Fruit fly (Drosophila melanogaster) whole organism, embryonic: ENCODE measurements around the gene CG42823.

Experiments
- Ada2b ChIP-seq: fragments of 200-800 bp; sonication (Bioruptor generic); IDR thresholded peaks from 2 replicates; pipeline ENCODE4 v1.3.6; 2022; ENCODE audit warnings: missing biosample characterization, missing genetic modification characterization
- Aef1 ChIP-seq: fragments of 200-800 bp; sonication (Bioruptor generic); IDR thresholded peaks from 3 replicates; pipeline ENCODE4 v1.3.6; 2022; ENCODE audit warnings: missing biosample characterization, missing genetic modification characterization
- Awh ChIP-seq: fragments of 200-800 bp; sonication (Bioruptor generic); IDR thresholded peaks from 2 replicates; pipeline ENCODE4, ENCODE4 v1.3.6; 2022; ENCODE audit warnings: missing biosample characterization, missing genetic modification characterization
- B-H1 ChIP-seq: fragments of 200-800 bp; sonication (Bioruptor generic); IDR thresholded peaks from 3 replicates; pipeline ENCODE4 v1.3.6; 2022; ENCODE audit warnings: missing biosample characterization, missing genetic modification characterization
- CG12299 ChIP-seq: fragments of 200-800 bp; sonication (Bioruptor generic); optimal IDR thresholded peaks from 2 replicates; lab custom pipeline; 2018; ENCODE audit warnings: missing biosample characterization, mild to moderate bottlenecking, missing genetic modification characterization
- CG12391 ChIP-seq: fragments of 200-800 bp; sonication (Bioruptor generic); optimal IDR thresholded peaks from 3 replicates; lab custom pipeline; 2018; ENCODE audit warnings: missing biosample characterization, mild to moderate bottlenecking, missing genetic modification characterization, moderate library complexity
- CG14860 ChIP-seq: fragments of 200-800 bp; sonication (Bioruptor generic); IDR thresholded peaks from 3 replicates; pipeline ENCODE4 v1.3.6; 2022; ENCODE audit warnings: missing biosample characterization, missing genetic modification characterization; ENCODE audit not compliant: partially characterized antibody
- CG15011 ChIP-seq: fragments of 200-800 bp; sonication (Bioruptor generic); optimal IDR thresholded peaks from 3 replicates; lab custom pipeline; 2018; ENCODE audit warnings: missing biosample characterization, mild to moderate bottlenecking, missing genetic modification characterization
- CG15479 ChIP-seq: fragments of 200-800 bp; sonication (Bioruptor generic); optimal IDR thresholded peaks from 3 replicates; lab custom pipeline; 2019; ENCODE audit warnings: missing biosample characterization, mild to moderate bottlenecking, missing genetic modification characterization, moderate library complexity
- CG17328 ChIP-seq: fragments of 200-800 bp; sonication (Bioruptor generic); IDR thresholded peaks from 2 replicates; pipeline ENCODE4 v1.3.6; 2022; ENCODE audit warnings: missing biosample characterization, missing genetic modification characterization
- CG17568 ChIP-seq: fragments of 200-800 bp; sonication (Bioruptor generic); optimal IDR thresholded peaks from 2 replicates; lab custom pipeline; 2018; ENCODE audit warnings: missing biosample characterization, mild to moderate bottlenecking, missing genetic modification characterization, moderate library complexity
- CG17829 ChIP-seq: fragments of 200-800 bp; optimal IDR thresholded peaks from 2 replicates; lab custom pipeline; 2019; ENCODE audit warnings: missing biosample characterization, mild to moderate bottlenecking, missing genetic modification characterization, moderate library complexity
- CG1792 ChIP-seq: fragments of 200-800 bp; sonication (Bioruptor generic); optimal IDR thresholded peaks from 2 replicates; lab custom pipeline; 2016; ENCODE audit warnings: missing biosample characterization, missing genetic modification characterization
- CG18476 ChIP-seq: fragments of 200-800 bp; sonication (Bioruptor generic); optimal IDR thresholded peaks from 2 replicates; lab custom pipeline; 2016; ENCODE audit warnings: missing biosample characterization, mild to moderate bottlenecking, missing genetic modification characterization
- CG2199 ChIP-seq: fragments of 200-800 bp; sonication (Bioruptor generic); IDR thresholded peaks from 3 replicates; pipeline ENCODE4 v1.3.6; 2022; ENCODE audit warnings: missing biosample characterization, missing genetic modification characterization
- CG2202 ChIP-seq: fragments of 200-800 bp; sonication (Bioruptor generic); optimal IDR thresholded peaks from 2 replicates; lab custom pipeline; 2018; ENCODE audit warnings: missing biosample characterization, mild to moderate bottlenecking, missing genetic modification characterization
- CG2875 ChIP-seq: fragments of 200-800 bp; sonication (Bioruptor generic); optimal IDR thresholded peaks from 2 replicates; lab custom pipeline; 2017; ENCODE audit warnings: missing biosample characterization, mild to moderate bottlenecking, missing genetic modification characterization, missing genetic modification reagents
- CG31224 ChIP-seq: fragments of 200-800 bp; sonication (Bioruptor generic); IDR thresholded peaks from 2 replicates; pipeline ENCODE4 v1.3.6; 2022; ENCODE audit warnings: missing biosample characterization, missing genetic modification characterization
- CG31365 ChIP-seq: fragments of 200-800 bp; sonication (Bioruptor generic); optimal IDR thresholded peaks from 2 replicates; lab custom pipeline; 2018; ENCODE audit warnings: missing biosample characterization, mild to moderate bottlenecking, missing genetic modification characterization
- CG3281 ChIP-seq: fragments of 200-800 bp; sonication (Bioruptor generic); optimal IDR thresholded peaks from 3 replicates; lab custom pipeline; 2017; ENCODE audit warnings: missing biosample characterization, mild to moderate bottlenecking, missing genetic modification characterization
- CG34422 ChIP-seq: fragments of 200-800 bp; sonication (Bioruptor generic); IDR thresholded peaks from 3 replicates; pipeline ENCODE4 v1.3.6; 2022; ENCODE audit warnings: missing biosample characterization, missing genetic modification characterization
- CG3995 ChIP-seq: fragments of 200-800 bp; sonication (Bioruptor generic); optimal IDR thresholded peaks from 3 replicates; lab custom pipeline; 2016; ENCODE audit warnings: missing biosample characterization, missing genetic modification characterization
- CG4328 ChIP-seq: fragments of 200-800 bp; sonication (Bioruptor generic); optimal IDR thresholded peaks from 3 replicates; lab custom pipeline; 2017; ENCODE audit warnings: missing biosample characterization, missing genetic modification reagents, missing genetic modification characterization
- CG6854 ChIP-seq: fragments of 200-800 bp; sonication (Bioruptor generic); optimal IDR thresholded peaks from 3 replicates; lab custom pipeline; 2017; ENCODE audit warnings: missing biosample characterization, mild to moderate bottlenecking, missing genetic modification characterization
- CG7786 ChIP-seq: fragments of 200-800 bp; sonication (Bioruptor generic); optimal IDR thresholded peaks from 2 replicates; lab custom pipeline; 2016; ENCODE audit warnings: missing biosample characterization, missing genetic modification characterization
- Dbx ChIP-seq: fragments of 200-800 bp; sonication (Bioruptor generic); IDR thresholded peaks from 3 replicates; pipeline ENCODE4 v1.3.6; 2022; ENCODE audit warnings: missing biosample characterization, missing genetic modification characterization
- Dp ChIP-seq: fragments of 200-800 bp; sonication (Bioruptor generic); optimal IDR thresholded peaks from 2 replicates; lab custom pipeline; 2018; ENCODE audit warnings: missing biosample characterization, mild to moderate bottlenecking, missing genetic modification characterization, moderate library complexity
- Drgx ChIP-seq: fragments of 200-800 bp; sonication (Bioruptor generic); IDR thresholded peaks from 2 replicates; pipeline ENCODE4 v1.3.6; 2022; ENCODE audit warnings: missing biosample characterization, missing genetic modification characterization
- E2f1 ChIP-seq: fragments of 200-800 bp; sonication (Bioruptor generic); IDR thresholded peaks from 2 replicates; pipeline ENCODE4 v1.3.6; 2022; ENCODE audit warnings: missing biosample characterization, missing genetic modification characterization
- HmgD ChIP-seq: fragments of 200-800 bp; sonication (Bioruptor generic); optimal IDR thresholded peaks from 3 replicates; lab custom pipeline; 2016; ENCODE audit warnings: missing biosample characterization, missing genetic modification characterization
- Jarid2 ChIP-seq: fragments of 200-800 bp; sonication (Bioruptor generic); optimal IDR thresholded peaks from 3 replicates; lab custom pipeline; 2017; ENCODE audit warnings: mild to moderate bottlenecking, missing biosample characterization, missing genetic modification reagents, missing genetic modification characterization
- Kr ChIP-seq: fragments of 200-800 bp; sonication (Bioruptor generic); optimal IDR thresholded peaks from 2 replicates; lab custom pipeline; 2017; ENCODE audit warnings: missing biosample characterization, mild to moderate bottlenecking, missing genetic modification characterization
- NC2α ChIP-seq: fragments of 200-800 bp; sonication (Bioruptor generic); optimal IDR thresholded peaks from 2 replicates; lab custom pipeline; 2016; ENCODE audit warnings: missing biosample characterization, missing genetic modification characterization
- NK7.1 ChIP-seq: fragments of 200-800 bp; sonication (Bioruptor generic); optimal IDR thresholded peaks from 3 replicates; lab custom pipeline; 2016; ENCODE audit warnings: missing biosample characterization, missing genetic modification characterization
- Opbp ChIP-seq: fragments of 200-800 bp; sonication (Bioruptor generic); IDR thresholded peaks from 3 replicates; pipeline ENCODE4 v1.3.6; 2022; ENCODE audit warnings: missing biosample characterization, missing genetic modification characterization; ENCODE audit not compliant: partially characterized antibody
- Rfx ChIP-seq: fragments of 200-800 bp; sonication (Bioruptor generic); IDR thresholded peaks from 2 replicates; pipeline ENCODE4 v1.3.6; 2022; ENCODE audit warnings: missing biosample characterization, missing genetic modification characterization
- bcd ChIP-seq: fragments of 200-800 bp; sonication (Bioruptor generic); optimal IDR thresholded peaks from 2 replicates; lab custom pipeline; 2017; ENCODE audit warnings: missing biosample characterization, mild to moderate bottlenecking, missing genetic modification characterization
- chn ChIP-seq: fragments of 200-800 bp; sonication (Bioruptor generic); optimal IDR thresholded peaks from 2 replicates; lab custom pipeline; 2016; ENCODE audit warnings: missing biosample characterization, missing genetic modification characterization
- crp ChIP-seq, 2 experiments: fragments of 200-800 bp; sonication (Bioruptor generic); optimal IDR thresholded peaks; 2 replicates in 1 of 2; 3 replicates in 1 of 2; lab custom pipeline; 2017; ENCODE audit warnings: missing biosample characterization in 2 of 2, missing genetic modification characterization in 2 of 2, mild to moderate bottlenecking in 1 of 2, moderate library complexity in 1 of 2
- dati ChIP-seq: fragments of 200-800 bp; sonication (Bioruptor generic); IDR thresholded peaks from 2 replicates; pipeline ENCODE4 v1.3.6; 2022; ENCODE audit warnings: missing biosample characterization, missing genetic modification characterization
- emc ChIP-seq: fragments of 200-800 bp; sonication (Bioruptor generic); optimal IDR thresholded peaks from 2 replicates; lab custom pipeline; 2016; ENCODE audit warnings: missing biosample characterization, missing genetic modification characterization
- fd96Cb ChIP-seq: fragments of 200-800 bp; sonication (Bioruptor generic); optimal IDR thresholded peaks from 2 replicates; lab custom pipeline; 2018; ENCODE audit warnings: missing biosample characterization, mild to moderate bottlenecking, missing genetic modification characterization, moderate library complexity
- grn ChIP-seq: fragments of 200-800 bp; sonication (Bioruptor generic); optimal IDR thresholded peaks from 3 replicates; lab custom pipeline; 2017; ENCODE audit warnings: missing biosample characterization, missing genetic modification characterization
- hkb ChIP-seq, 2 experiments: fragments of 200-800 bp in 1 of 2; fragments of >200 bp in 1 of 2; sonication (Bioruptor generic) in 1 of 2; IDR thresholded peaks in 1 of 2; optimal IDR thresholded peaks in 1 of 2; 2 replicates each; pipeline versions ENCODE4 v1.3.6 to Lab custom; 2017 to 2022; ENCODE audit warnings: missing biosample characterization in 1 of 2, missing genetic modification characterization in 1 of 2
- lbe ChIP-seq: fragments of 200-800 bp; sonication (Bioruptor generic); optimal IDR thresholded peaks from 2 replicates; lab custom pipeline; 2016; ENCODE audit warnings: missing biosample characterization, mild to moderate bottlenecking, missing genetic modification characterization
- prd ChIP-seq, 3 experiments: fragments of >200 bp in 2 of 3; fragments of 200-800 bp in 1 of 3; sonication (Bioruptor generic) in 1 of 3; optimal IDR thresholded peaks in 2 of 3; IDR thresholded peaks in 1 of 3; 2 replicates in 2 of 3; 3 replicates in 1 of 3; pipeline versions ENCODE4 v1.3.6 to Lab custom; 2017 to 2022; ENCODE audit warnings: missing biosample characterization in 1 of 3, missing genetic modification characterization in 1 of 3
- sens-2 ChIP-seq: fragments of 200-800 bp; sonication (Bioruptor generic); IDR thresholded peaks from 2 replicates; pipeline ENCODE4 v1.3.6; 2022; ENCODE audit warnings: missing biosample characterization, missing genetic modification characterization
- twi ChIP-seq: fragments of 200-800 bp; optimal IDR thresholded peaks from 2 replicates; lab custom pipeline; 2019; ENCODE audit warnings: missing biosample characterization, mild to moderate bottlenecking, missing genetic modification characterization, moderate library complexity
- zen ChIP-seq: fragments of 200-800 bp; sonication (Bioruptor generic); optimal IDR thresholded peaks from 3 replicates; lab custom pipeline; 2018; ENCODE audit warnings: missing biosample characterization, mild to moderate bottlenecking, missing genetic modification characterization, moderate library complexity

Gene CG42823

DNA sequence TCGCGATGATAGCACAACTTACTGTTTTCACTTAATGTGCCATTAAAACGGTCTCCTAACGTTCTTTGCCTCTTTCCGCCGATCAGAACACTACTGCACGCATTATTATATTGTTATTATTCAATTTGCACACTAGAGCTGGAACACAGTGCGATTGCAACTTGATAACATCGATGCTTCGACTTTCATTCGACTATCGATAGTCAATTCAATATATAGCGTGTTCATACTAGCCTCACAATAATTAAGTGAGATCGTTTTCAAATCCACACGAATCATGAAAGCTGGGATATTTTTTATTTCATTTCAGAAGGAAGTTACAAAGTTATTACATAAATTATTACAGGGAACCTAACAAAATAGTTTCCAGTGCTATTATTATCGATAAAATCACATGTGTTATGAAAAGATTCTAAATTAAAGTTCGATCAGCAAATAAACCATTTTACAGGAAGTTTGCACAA lies 3.6 kb downstream of the CG42823 start (continued):
- TF ChIP-seq hkb (optimal IDR thresholded peaks at IDR 0.05; lab: Kevin White, UChicago) (no peak), hkb (GFP tag; IDR thresholded peaks at IDR 0.05; lab: Robert Waterston, UW) (0 out of 2 replicates have a peak, but pooled peaks have one; percentile 36), prd (optimal IDR thresholded peaks at IDR 0.05; lab: Kevin White, UChicago) (no peak), prd (GFP tag; IDR thresholded peaks at IDR 0.05; lab: Robert Waterston, UW) (peak; percentile 59), chn (GFP tag; lab: Kevin White, UChicago) (peak; percentile 48), Opbp (GFP tag; lab: Robert Waterston, UW) (peak; percentile 86), CG17829 (peak; percentile 48), E2f1 (GFP tag; lab: Robert Waterston, UW) (0 out of 2 replicates have a peak, but pooled peaks have one; percentile 29), bcd (peak; percentile 47), CG31365 (tag; lab: Kevin White, UChicago) (no peak), CG34422 (GFP tag; lab: Robert Waterston, UW) (0 out of 3 replicates have a peak, but pooled peaks have one; percentile 32), CG6854 (GFP tag; lab: Kevin White, UChicago) (no peak), Rfx (peak; percentile 75), CG2202 (tag; lab: Kevin White, UChicago) (no peak), CG12299 (tag; lab: Kevin White, UChicago) (no peak), Ada2b (GFP tag; lab: Robert Waterston, UW) (peak; percentile 51; the same call in 1 of the 2 replicates), grn (GFP tag; lab: Kevin White, UChicago) (peak; percentile 76), CG15479 (GFP tag; lab: Kevin White, UChicago) (no peak), CG1792 (GFP tag; lab: Kevin White, UChicago) (no peak), Awh (GFP tag; lab: Robert Waterston, UW) (no peak), NC2α (no peak), CG18476 (GFP tag; lab: Kevin White, UChicago) (peak; percentile 23), crp (GFP tag; optimal IDR thresholded peaks at IDR 0.05; lab: Kevin White, UChicago) (peak in 1 of 2 experiments; percentile 12), CG2875 (GFP tag; lab: Kevin White, UChicago) (no peak), Drgx (GFP tag; lab: Robert Waterston, UW) (no peak), CG15011 (no peak), emc (GFP tag; lab: Kevin White, UChicago) (no peak), CG2199 (GFP tag; lab: Robert Waterston, UW) (0 out of 3 replicates have a peak, but pooled peaks have one; percentile 53), CG17328 (GFP tag; lab: Robert Waterston, UW) (0 out of 2 replicates have a peak, but pooled peaks have one; percentile 22), Dp (GFP tag; lab: Kevin White, UChicago) (peak; percentile 57), B-H1 (GFP tag; lab: Robert Waterston, UW) (peak; percentile 44), CG12391 (tag; lab: Kevin White, UChicago) (peak; percentile 75), CG31224 (GFP tag; lab: Robert Waterston, UW) (no peak), Kr (GFP tag; lab: Kevin White, UChicago) (no peak), HmgD (GFP tag; lab: Kevin White, UChicago) (no peak), twi (tag; lab: Kevin White, UChicago) (peak; percentile 11), NK7.1 (GFP tag; lab: Kevin White, UChicago) (no peak), CG7786 (peak; percentile 54), Jarid2 (GFP tag; lab: Kevin White, UChicago) (no peak), CG14860 (GFP tag; lab: Robert Waterston, UW) (peak; percentile 74), CG17568 (GFP tag; lab: Kevin White, UChicago) (no peak), fd96Cb (no peak), sens-2 (GFP tag; lab: Robert Waterston, UW) (no peak), CG3281 (no peak), lbe (GFP tag; lab: Kevin White, UChicago) (peak; percentile 3), CG4328 (GFP tag; lab: Kevin White, UChicago) (no peak), zen (tag; lab: Kevin White, UChicago) (peak; percentile 38), CG3995 (peak; percentile 45), Dbx (GFP tag; lab: Robert Waterston, UW) (peak; percentile 68; the same call in 2 of the 3 replicates), dati (no peak), Aef1 (GFP tag; lab: Robert Waterston, UW) (0 out of 3 replicates have a peak, but pooled peaks have one; percentile 27)
